Worm (Caenorhabditis elegans): ENCODE data around the gene E01G4.3.

Gene E01G4.3

ce11 chrII:13505386-13505785 is 36.0 kb upstream of the E01G4.3 start:
- TF ChIP-seq unc-62 (GFP tag; optimal IDR thresholded peaks at IDR 0.05 in 1 of 2) (peak in 1 of 2 experiments; percentile 95), unc-62 (tag; optimal IDR thresholded peaks at IDR 0.05) (no peak), dmd-8 (GFP tag; IDR thresholded peaks at IDR 0.05) (no peak)

- no peak for TF ChIP-seq hmg-1.1 (GFP tag; IDR thresholded peaks at IDR 0.05)
Observed at ce11 chrII:13503653-13504052, 34.3 kb upstream of the E01G4.3 start, which contains the start of gene F54F11.1. Gene F54F11.1 (plus strand): TSS chrII:13503953.

ce11 chrII:13501575-13501974 is 32.2 kb upstream of the E01G4.3 start, which contains the start of gene F45H10.5:
Gene F45H10.5 (plus strand): TSS chrII:13501875.
- no peak for TF ChIP-seq daf-16 (GFP tag; optimal IDR thresholded peaks at IDR 0.05)
- TF ChIP-seq daf-16 (tag; optimal IDR thresholded peaks at IDR 0.05), result no peak
- TF ChIP-seq unc-62 (GFP tag; optimal IDR thresholded peaks at IDR 0.05 in 1 of 2), result peak in 1 of 2 experiments; percentile 5
- no peak for TF ChIP-seq unc-62 (tag; optimal IDR thresholded peaks at IDR 0.05)

ce11 chrII:13500582-13500981 is 31.2 kb upstream of the E01G4.3 start:
- no peak for TF ChIP-seq nhr-237 (tag; optimal IDR thresholded peaks at IDR 0.05)
- TF ChIP-seq nhr-11 (tag; optimal IDR thresholded peaks at IDR 0.05), result no peak
- no peak for TF ChIP-seq Y48G9A.11 (GFP tag; IDR thresholded peaks at IDR 0.05)
- no peak for TF ChIP-seq dve-1 (tag; optimal IDR thresholded peaks at IDR 0.05; ENCODE audit: insufficient read depth)
- peak; percentile 76 for TF ChIP-seq aha-1 (tag)
- peak in 1 of 2 experiments; percentile 21 for TF ChIP-seq unc-62 (GFP tag; optimal IDR thresholded peaks at IDR 0.05 in 1 of 2)
- TF ChIP-seq unc-62 (tag; optimal IDR thresholded peaks at IDR 0.05), result no peak
- no peak for TF ChIP-seq mep-1 (tag; optimal IDR thresholded peaks at IDR 0.05)
- no peak for TF ChIP-seq vab-7 (GFP tag; IDR thresholded peaks at IDR 0.05)

ce11 chrII:13495718-13496117 is 26.3 kb upstream of the E01G4.3 start, which contains the start of gene drr-1:
Gene drr-1 (minus strand): TSS chrII:13495900.
- TF ChIP-seq nhr-28 (tag; optimal IDR thresholded peaks at IDR 0.05) (peak; percentile 97), dve-1 (tag; optimal IDR thresholded peaks at IDR 0.05; ENCODE audit: insufficient read depth) (peak; percentile 44), hlh-11 (tag; optimal IDR thresholded peaks at IDR 0.05) (peak; percentile 33), lsy-2 (tag; optimal IDR thresholded peaks at IDR 0.05) (peak in 1 of 2 experiments; percentile 4), nhr-10 (tag; optimal IDR thresholded peaks at IDR 0.05) (no peak), pha-4 (GFP tag; IDR thresholded peaks at IDR 0.05) (no peak), pha-4 (tag; optimal IDR thresholded peaks at IDR 0.05) (no peak), nhr-41 (GFP tag; IDR thresholded peaks at IDR 0.05) (no peak), F10B5.3 (tag; optimal IDR thresholded peaks at IDR 0.05) (no peak), aly-2 (tag; optimal IDR thresholded peaks at IDR 0.05) (no peak), aha-1 (tag) (peak; percentile 45), dpl-1 (GFP tag; optimal IDR thresholded peaks at IDR 0.05) (no peak), daf-16 (GFP tag; optimal IDR thresholded peaks at IDR 0.05) (no peak), daf-16 (tag; optimal IDR thresholded peaks at IDR 0.05) (peak; percentile 87), nhr-76 (tag; optimal IDR thresholded peaks at IDR 0.05) (no peak), ZK546.5 (tag; optimal IDR thresholded peaks at IDR 0.05) (no peak), daf-12 (tag; optimal IDR thresholded peaks at IDR 0.05) (no peak), nhr-77 (tag; optimal IDR thresholded peaks at IDR 0.05) (peak; percentile 38)

- TF ChIP-seq nhr-42 (GFP tag; IDR thresholded peaks at IDR 0.05) (no peak), nhr-28 (tag; optimal IDR thresholded peaks at IDR 0.05) (peak; percentile 26), mep-1 (tag; optimal IDR thresholded peaks at IDR 0.05) (peak; percentile 22), ceh-20 (GFP tag; IDR thresholded peaks at IDR 0.05) (0 out of 2 replicates have a peak, but pooled peaks have one; percentile 10), mes-2 (tag; optimal IDR thresholded peaks at IDR 0.05; ENCODE audit: poor library complexity, severe bottlenecking) (peak; percentile 71), F49E8.2 (tag; optimal IDR thresholded peaks at IDR 0.05; ENCODE audit: borderline replicate concordance) (no peak), nhr-6 (tag; optimal IDR thresholded peaks at IDR 0.05) (no peak), fkh-10 (GFP tag; optimal IDR thresholded peaks at IDR 0.05) (no peak), mxl-2 (GFP tag; conservative IDR thresholded peaks at IDR 0.05) (no peak), ZK546.5 (tag; optimal IDR thresholded peaks at IDR 0.05) (no peak), nhr-102 (tag; optimal IDR thresholded peaks at IDR 0.05) (no peak), unc-62 (GFP tag; optimal IDR thresholded peaks at IDR 0.05 in 1 of 2) (no peak), unc-62 (tag; optimal IDR thresholded peaks at IDR 0.05) (no peak), lin-38 (GFP tag; IDR thresholded peaks at IDR 0.05) (peak; percentile 51), lin-39 (tag; optimal IDR thresholded peaks at IDR 0.05) (no peak), rbr-2 (tag; optimal IDR thresholded peaks at IDR 0.05) (peak; percentile 29), spr-3 (GFP tag; optimal IDR thresholded peaks at IDR 0.05) (no peak), arid-1 (GFP tag; conservative IDR thresholded peaks at IDR 0.05) (no peak), lin-29 (GFP tag; IDR thresholded peaks at IDR 0.05) (no peak), daf-16 (GFP tag; optimal IDR thresholded peaks at IDR 0.05) (no peak), daf-16 (tag; optimal IDR thresholded peaks at IDR 0.05) (peak; percentile 83), lin-13 (GFP tag; optimal IDR thresholded peaks at IDR 0.05) (no peak)
Observed at ce11 chrII:13494762-13495161, 25.4 kb upstream of the E01G4.3 start.
